Fruit fly (Drosophila melanogaster) whole organism, embryonic: ENCODE results near the gene Rab9Fa.
A peak's percentile ranks its signal among the peaks of the same experiment; 100 is the strongest.

Experiments
- ATbp ChIP-seq: fragments of 200-800 bp; sonication (Bioruptor generic); optimal IDR thresholded peaks from 2 replicates; lab custom pipeline; 2017; ENCODE audit warnings: missing biosample characterization, mild to moderate bottlenecking, missing genetic modification characterization, missing genetic modification reagents
- Atf-2 ChIP-seq: fragments of 200-800 bp; sonication (Bioruptor generic); optimal IDR thresholded peaks from 2 replicates; lab custom pipeline; 2016; ENCODE audit warnings: missing biosample characterization, missing genetic modification characterization
- B-H2 ChIP-seq: fragments of 200-800 bp; sonication (Bioruptor generic); optimal IDR thresholded peaks from 2 replicates; lab custom pipeline; 2018; ENCODE audit warnings: missing biosample characterization, mild to moderate bottlenecking, missing genetic modification characterization
- CG10366 ChIP-seq: fragments of 200-800 bp; sonication (Bioruptor generic); IDR thresholded peaks from 2 replicates; pipeline ENCODE4 v1.3.6; 2022; ENCODE audit warnings: missing biosample characterization, missing genetic modification characterization
- CG10543 ChIP-seq: fragments of 200-800 bp; sonication (Bioruptor generic); optimal IDR thresholded peaks from 3 replicates; lab custom pipeline; 2017; ENCODE audit warnings: missing biosample characterization, mild to moderate bottlenecking, missing genetic modification characterization, moderate library complexity
- CG11398 ChIP-seq: fragments of 200-800 bp; sonication (Bioruptor generic); optimal IDR thresholded peaks from 2 replicates; lab custom pipeline; 2016; ENCODE audit warnings: missing biosample characterization, missing genetic modification characterization
- CG11456 ChIP-seq: fragments of 200-800 bp; sonication (Bioruptor generic); IDR thresholded peaks from 3 replicates; pipeline ENCODE4 v1.3.6; 2022; ENCODE audit warnings: missing biosample characterization, missing genetic modification characterization
- CG11723 ChIP-seq: fragments of 200-800 bp; sonication (Bioruptor generic); optimal IDR thresholded peaks from 2 replicates; lab custom pipeline; 2017; ENCODE audit warnings: missing biosample characterization, mild to moderate bottlenecking, missing genetic modification characterization
- CG12104 ChIP-seq: fragments of 200-800 bp; sonication (Bioruptor generic); optimal IDR thresholded peaks from 3 replicates; lab custom pipeline; 2016; ENCODE audit warnings: missing biosample characterization, missing genetic modification characterization
- CG13287 ChIP-seq: fragments of 200-800 bp; sonication (Bioruptor generic); IDR thresholded peaks from 2 replicates; pipeline ENCODE4 v1.3.6; 2022; ENCODE audit warnings: missing biosample characterization, missing genetic modification characterization; ENCODE audit not compliant: partially characterized antibody
- CG14014 ChIP-seq: fragments of 200-800 bp; sonication (Bioruptor generic); IDR thresholded peaks from 2 replicates; pipeline ENCODE4 v1.3.6; 2022; ENCODE audit warnings: missing biosample characterization, missing genetic modification characterization
- CG15011 ChIP-seq: fragments of 200-800 bp; sonication (Bioruptor generic); optimal IDR thresholded peaks from 3 replicates; lab custom pipeline; 2018; ENCODE audit warnings: missing biosample characterization, mild to moderate bottlenecking, missing genetic modification characterization
- CG1647 ChIP-seq: fragments of 200-800 bp; sonication (Bioruptor generic); optimal IDR thresholded peaks from 3 replicates; lab custom pipeline; 2016; ENCODE audit warnings: missing biosample characterization, missing genetic modification characterization
- CG16779 ChIP-seq: fragments of 200-800 bp; sonication (Bioruptor generic); IDR thresholded peaks from 2 replicates; pipeline ENCODE4 v1.3.6; 2022; ENCODE audit warnings: missing biosample characterization, missing genetic modification characterization
- CG2129 ChIP-seq: fragments of 200-800 bp; sonication (Bioruptor generic); IDR thresholded peaks from 2 replicates; pipeline ENCODE4 v1.3.6; 2022; ENCODE audit warnings: missing biosample characterization, missing genetic modification characterization; ENCODE audit not compliant: partially characterized antibody
- CG30403 ChIP-seq: fragments of 200-800 bp; sonication (Bioruptor generic); optimal IDR thresholded peaks from 3 replicates; lab custom pipeline; 2016; ENCODE audit warnings: missing biosample characterization, missing genetic modification characterization
- CG31365 ChIP-seq: fragments of 200-800 bp; sonication (Bioruptor generic); optimal IDR thresholded peaks from 2 replicates; lab custom pipeline; 2018; ENCODE audit warnings: missing biosample characterization, mild to moderate bottlenecking, missing genetic modification characterization
- CG7928 ChIP-seq: fragments of 200-800 bp; sonication (Bioruptor generic); optimal IDR thresholded peaks from 2 replicates; lab custom pipeline; 2017; ENCODE audit warnings: missing biosample characterization, mild to moderate bottlenecking, missing genetic modification characterization
- CG8281 ChIP-seq: fragments of 200-800 bp; sonication (Bioruptor generic); optimal IDR thresholded peaks from 2 replicates; lab custom pipeline; 2018; ENCODE audit warnings: missing biosample characterization, mild to moderate bottlenecking, missing genetic modification characterization, moderate library complexity
- CG8359 ChIP-seq: fragments of 200-800 bp; sonication (Bioruptor generic); optimal IDR thresholded peaks from 2 replicates; lab custom pipeline; 2017; ENCODE audit warnings: missing biosample characterization, mild to moderate bottlenecking, missing genetic modification characterization, borderline replicate concordance
- CHES-1-like ChIP-seq: fragments of 200-800 bp; sonication (Bioruptor generic); optimal IDR thresholded peaks from 2 replicates; lab custom pipeline; 2016; ENCODE audit warnings: missing biosample characterization, missing genetic modification characterization
- Deaf1 ChIP-seq: fragments of 200-800 bp; optimal IDR thresholded peaks from 3 replicates; lab custom pipeline; 2019; ENCODE audit warnings: missing biosample characterization, mild to moderate bottlenecking, missing genetic modification characterization, moderate library complexity
- Doc2 ChIP-seq: fragments of 200-800 bp; sonication (Bioruptor generic); IDR thresholded peaks from 2 replicates; pipeline ENCODE4 v1.3.6; 2022; ENCODE audit warnings: missing biosample characterization, missing genetic modification characterization
- Drgx ChIP-seq: fragments of 200-800 bp; sonication (Bioruptor generic); IDR thresholded peaks from 2 replicates; pipeline ENCODE4 v1.3.6; 2022; ENCODE audit warnings: missing biosample characterization, missing genetic modification characterization
- Fer2 ChIP-seq: fragments of 200-800 bp; sonication (Bioruptor generic); optimal IDR thresholded peaks from 2 replicates; lab custom pipeline; 2018; ENCODE audit warnings: missing biosample characterization, mild to moderate bottlenecking, missing genetic modification characterization, moderate library complexity
- Gsc ChIP-seq: fragments of 200-800 bp; sonication (Bioruptor generic); IDR thresholded peaks from 2 replicates; pipeline ENCODE4 v1.3.6; 2022; ENCODE audit warnings: missing biosample characterization, missing genetic modification characterization
- H2.0 ChIP-seq: fragments of 200-800 bp; sonication (Bioruptor generic); IDR thresholded peaks from 2 replicates; pipeline ENCODE4 v1.3.6; 2022; ENCODE audit warnings: missing biosample characterization, missing genetic modification characterization
- Hand ChIP-seq: fragments of 200-800 bp; sonication (Bioruptor generic); optimal IDR thresholded peaks from 2 replicates; lab custom pipeline; 2017; ENCODE audit warnings: mild to moderate bottlenecking, missing biosample characterization, missing genetic modification reagents, missing genetic modification characterization
- Jarid2 ChIP-seq: fragments of 200-800 bp; sonication (Bioruptor generic); optimal IDR thresholded peaks from 3 replicates; lab custom pipeline; 2017; ENCODE audit warnings: mild to moderate bottlenecking, missing biosample characterization, missing genetic modification reagents, missing genetic modification characterization
- Mad ChIP-seq: fragments of 200-800 bp; sonication (Bioruptor generic); optimal IDR thresholded peaks from 2 replicates; lab custom pipeline; 2016; ENCODE audit warnings: missing biosample characterization, missing genetic modification characterization
- NFAT ChIP-seq: fragments of 200-800 bp; sonication (Bioruptor generic); IDR thresholded peaks from 2 replicates; pipeline ENCODE4 v1.3.6; 2022; ENCODE audit warnings: missing biosample characterization, missing genetic modification characterization
- Usf ChIP-seq: fragments of 200-800 bp; sonication (Bioruptor generic); optimal IDR thresholded peaks from 2 replicates; lab custom pipeline; 2017; ENCODE audit warnings: missing genotype, missing biosample characterization, missing genetic modification characterization
- Vsx1 ChIP-seq: fragments of 200-800 bp; sonication (Bioruptor generic); optimal IDR thresholded peaks from 2 replicates; lab custom pipeline; 2017; ENCODE audit warnings: missing biosample characterization, mild to moderate bottlenecking, missing genetic modification characterization, missing genetic modification reagents
- ab ChIP-seq: fragments of 200-800 bp; sonication (Bioruptor generic); optimal IDR thresholded peaks from 2 replicates; lab custom pipeline; 2016; ENCODE audit warnings: missing biosample characterization, missing genetic modification characterization
- ac ChIP-seq: fragments of 200-800 bp; sonication (Bioruptor generic); optimal IDR thresholded peaks from 3 replicates; lab custom pipeline; 2017; ENCODE audit warnings: missing biosample characterization, mild to moderate bottlenecking, missing genetic modification characterization
- ara ChIP-seq: fragments of 200-800 bp; sonication (Bioruptor generic); IDR thresholded peaks from 2 replicates; pipeline ENCODE4 v1.3.6; 2022; ENCODE audit warnings: missing biosample characterization, missing genetic modification characterization
- cad ChIP-seq: fragments of >200 bp; optimal IDR thresholded peaks from 2 replicates; lab custom pipeline; 2017; ENCODE audit warnings: missing biosample characterization, missing genetic modification characterization
- esg ChIP-seq: fragments of 200-800 bp; sonication (Bioruptor generic); conservative IDR thresholded peaks from 2 replicates; pipeline ENCODE4 v1.3.6; 2022; ENCODE audit warnings: missing biosample characterization, missing genetic modification characterization
- fru ChIP-seq: fragments of >200 bp; optimal IDR thresholded peaks from 2 replicates; lab custom pipeline; 2017
- gce ChIP-seq: fragments of 200-800 bp; sonication (Bioruptor generic); IDR thresholded peaks from 3 replicates; pipeline ENCODE4 v1.3.6; 2022; ENCODE audit warnings: missing biosample characterization, missing genetic modification characterization
- jing ChIP-seq: fragments of 200-800 bp; sonication (Bioruptor generic); optimal IDR thresholded peaks from 2 replicates; lab custom pipeline; 2018; ENCODE audit warnings: missing biosample characterization, mild to moderate bottlenecking, missing genetic modification characterization
- kah ChIP-seq: fragments of 200-800 bp; sonication (Bioruptor generic); optimal IDR thresholded peaks from 2 replicates; lab custom pipeline; 2018; ENCODE audit warnings: missing biosample characterization, mild to moderate bottlenecking, missing genetic modification characterization
- lab ChIP-seq: fragments of 200-800 bp; sonication (Bioruptor generic); optimal IDR thresholded peaks from 3 replicates; lab custom pipeline; 2017; ENCODE audit warnings: missing biosample characterization, missing genetic modification characterization, mild to moderate bottlenecking, moderate library complexity, missing genetic modification reagents
- pan ChIP-seq, 4 experiments: fragments of >200 bp in 3 of 4; fragments of 200-800 bp in 1 of 4; sonication (Bioruptor generic) in 1 of 4; optimal IDR thresholded peaks in 3 of 4; IDR thresholded peaks in 1 of 4; 2 replicates each; pipeline versions ENCODE4 v1.3.6 to Lab custom; 2017 to 2022; ENCODE audit warnings: missing biosample characterization in 2 of 4, missing genetic modification characterization in 2 of 4, mixed read lengths in 1 of 4
- psq ChIP-seq: fragments of 200-800 bp; sonication (Bioruptor generic); optimal IDR thresholded peaks from 2 replicates; lab custom pipeline; 2017; ENCODE audit warnings: missing biosample characterization, missing genetic modification characterization
- seq ChIP-seq: fragments of 200-800 bp; sonication (Bioruptor generic); IDR thresholded peaks from 2 replicates; pipeline ENCODE4 v1.3.6; 2022; ENCODE audit warnings: missing biosample characterization, missing genetic modification characterization
- tup ChIP-seq: fragments of 200-800 bp; sonication (Bioruptor generic); optimal IDR thresholded peaks from 2 replicates; lab custom pipeline; 2016; ENCODE audit warnings: missing biosample characterization, mild to moderate bottlenecking, missing genetic modification characterization, moderate library complexity
- wek ChIP-seq: fragments of 200-800 bp; sonication (Bioruptor generic); optimal IDR thresholded peaks from 3 replicates; lab custom pipeline; 2018; ENCODE audit warnings: missing biosample characterization, mild to moderate bottlenecking, missing genetic modification characterization, moderate library complexity
- zen2 ChIP-seq: fragments of 200-800 bp; sonication (Bioruptor generic); IDR thresholded peaks from 3 replicates; pipeline ENCODE4 v1.3.6; 2022; ENCODE audit warnings: missing biosample characterization, missing genetic modification characterization; ENCODE audit not compliant: partially characterized antibody
- zfh2 ChIP-seq: fragments of 200-800 bp; sonication (Bioruptor generic); optimal IDR thresholded peaks from 2 replicates; lab custom pipeline; 2016; ENCODE audit warnings: missing biosample characterization, missing genetic modification characterization

The Rab9Fa gene

DNA sequence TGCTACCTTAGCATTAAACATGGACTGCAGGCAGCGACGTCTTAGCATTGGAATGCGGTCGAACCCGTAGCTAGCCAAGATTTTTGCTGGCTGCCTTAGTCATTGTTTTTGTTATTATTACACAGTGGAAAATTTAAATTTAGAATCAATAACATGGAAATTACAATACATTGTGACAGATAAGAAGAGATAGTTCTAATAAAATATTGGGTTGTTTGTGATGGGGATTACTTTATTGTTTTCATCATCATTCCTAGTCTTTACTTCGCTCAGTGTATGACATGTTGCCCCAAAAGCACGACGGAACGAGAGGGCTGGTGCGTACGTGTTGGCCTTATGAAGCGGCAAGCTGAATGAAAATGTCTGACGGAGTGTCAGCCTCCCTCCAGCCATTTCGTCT lies 14.2 kb downstream of the Rab9Fa start (continued):
- TF ChIP-seq tup (GFP tag; lab: Kevin White, UChicago): peak; percentile 26
- TF ChIP-seq CG10366 (GFP tag; lab: Robert Waterston, UW): peak; percentile 86
- no peak for TF ChIP-seq ac
- peak; percentile 63 for TF ChIP-seq CG8281
- peak; percentile 62 for TF ChIP-seq wek
- no peak for TF ChIP-seq fru (lab: Kevin White, UChicago)
- no peak for TF ChIP-seq pan (optimal IDR thresholded peaks at IDR 0.05; lab: Kevin White, UChicago)
- peak in 1 of 2 experiments; percentile 91 for TF ChIP-seq pan (GFP tag; optimal IDR thresholded peaks at IDR 0.05 in 1 of 2, IDR thresholded peaks at IDR 0.05 in 1 of 2)
- TF ChIP-seq zen2 (GFP tag; lab: Robert Waterston, UW): no peak
- no peak for TF ChIP-seq CG2129 (GFP tag; lab: Robert Waterston, UW)
- peak; percentile 54 for TF ChIP-seq CG15011 (GFP tag; lab: Kevin White, UChicago)
- peak; percentile 66 for TF ChIP-seq zfh2 (GFP tag; lab: Kevin White, UChicago)
- peak; percentile 73 for TF ChIP-seq CHES-1-like (GFP tag; lab: Kevin White, UChicago)
- TF ChIP-seq CG11456 (GFP tag; lab: Robert Waterston, UW): peak; percentile 81
- peak; percentile 75 for TF ChIP-seq kah
- TF ChIP-seq CG10543: peak; percentile 86
- TF ChIP-seq CG16779: peak; percentile 50; the same call in 1 of the 2 replicates
- TF ChIP-seq Doc2 (GFP tag; lab: Robert Waterston, UW): no peak
- TF ChIP-seq Drgx (GFP tag; lab: Robert Waterston, UW): peak; percentile 90
- peak; percentile 73 for TF ChIP-seq seq
- TF ChIP-seq Usf (GFP tag; lab: Kevin White, UChicago): peak; percentile 20
- TF ChIP-seq Deaf1 (tag; lab: Kevin White, UChicago): peak; percentile 61
- TF ChIP-seq Hand (GFP tag; lab: Kevin White, UChicago): peak; percentile 30
- peak; percentile 63 for TF ChIP-seq jing (GFP tag; lab: Kevin White, UChicago)
- TF ChIP-seq Vsx1 (GFP tag; lab: Kevin White, UChicago): peak; percentile 61
- TF ChIP-seq Atf-2 (GFP tag; lab: Kevin White, UChicago): peak; percentile 64
- peak; percentile 84; the same call in 2 of the 3 replicates for TF ChIP-seq gce (GFP tag; lab: Robert Waterston, UW)
- peak; percentile 77 for TF ChIP-seq CG12104 (GFP tag; lab: Kevin White, UChicago)
- peak; percentile 74 for TF ChIP-seq CG11398
- peak; percentile 63 for TF ChIP-seq CG31365 (tag; lab: Kevin White, UChicago)
- TF ChIP-seq CG30403: peak; percentile 88
- peak; percentile 89 for TF ChIP-seq H2.0 (GFP tag; lab: Robert Waterston, UW)
- no peak for TF ChIP-seq ab (GFP tag; lab: Kevin White, UChicago)
- TF ChIP-seq Gsc (GFP tag; lab: Robert Waterston, UW): peak; percentile 44; the same call in 1 of the 2 replicates
- TF ChIP-seq cad: no peak
- TF ChIP-seq esg (GFP tag; lab: Robert Waterston, UW): peak; percentile 85
- TF ChIP-seq CG13287: no peak
- peak; percentile 42 for TF ChIP-seq CG8359
- TF ChIP-seq ATbp (GFP tag; lab: Kevin White, UChicago): peak; percentile 83
- TF ChIP-seq CG7928 (GFP tag; lab: Kevin White, UChicago): peak; percentile 17
- peak; percentile 61; the same call in 1 of the 2 replicates for TF ChIP-seq ara (GFP tag; lab: Robert Waterston, UW)
- TF ChIP-seq CG11723 (GFP tag; lab: Kevin White, UChicago): peak; percentile 77
- TF ChIP-seq NFAT (GFP tag; lab: Robert Waterston, UW): peak; percentile 68; the same call in 1 of the 2 replicates
- TF ChIP-seq Fer2 (tag; lab: Kevin White, UChicago): peak; percentile 77
- TF ChIP-seq CG1647 (GFP tag; lab: Kevin White, UChicago): peak; percentile 75
- TF ChIP-seq B-H2 (GFP tag; lab: Kevin White, UChicago): no peak
- TF ChIP-seq Jarid2 (GFP tag; lab: Kevin White, UChicago): peak; percentile 8
- peak; percentile 85 for TF ChIP-seq CG14014 (GFP tag; lab: Robert Waterston, UW)
- no peak for TF ChIP-seq psq
- peak; percentile 90 for TF ChIP-seq lab (GFP tag; lab: Kevin White, UChicago)
- TF ChIP-seq Mad (GFP tag; lab: Kevin White, UChicago): peak; percentile 73
